Worm (Caenorhabditis elegans) whole organism, midembryonic: ENCODE data around the gene daf-14.

Experiments used
- T22C8.4 ChIP-seq: fragments of 200-800 bp; sonication (Bioruptor generic); IDR thresholded peaks from 2 replicates; pipeline ENCODE4 v1.3.6; 2022; ENCODE audit warnings: missing genetic modification characterization, missing compliant biosample characterization
- cog-1 ChIP-seq: sonication (generic microtip); optimal IDR thresholded peaks from 2 replicates; lab custom pipeline; 2016; ENCODE audit warnings: missing genetic modification characterization, missing compliant biosample characterization
- flt-1 ChIP-seq: fragments of 200-800 bp; sonication (Bioruptor generic); IDR thresholded peaks from 2 replicates; pipeline ENCODE4 v1.3.6; 2022; ENCODE audit warnings: missing genetic modification characterization, missing compliant biosample characterization
- med-1 ChIP-seq: sonication (generic microtip); optimal IDR thresholded peaks from 2 replicates; lab custom pipeline; 2017; ENCODE audit warnings: missing genetic modification characterization, mild to moderate bottlenecking, missing compliant biosample characterization, antibody characterized with exemption, missing genetic modification reagents; ENCODE audit not compliant: insufficient read depth
- tab-1 ChIP-seq: fragments of 200-800 bp; sonication (Bioruptor generic); IDR thresholded peaks from 2 replicates; pipeline ENCODE4 v1.3.6; 2022; ENCODE audit warnings: missing genetic modification characterization, missing compliant biosample characterization
- ztf-29 ChIP-seq: fragments of 200-800 bp; sonication (Bioruptor generic); IDR thresholded peaks from 2 replicates; pipeline ENCODE4 v1.3.6; 2022; ENCODE audit warnings: missing genetic modification reagents, missing genetic modification characterization, missing compliant biosample characterization

DNA sequence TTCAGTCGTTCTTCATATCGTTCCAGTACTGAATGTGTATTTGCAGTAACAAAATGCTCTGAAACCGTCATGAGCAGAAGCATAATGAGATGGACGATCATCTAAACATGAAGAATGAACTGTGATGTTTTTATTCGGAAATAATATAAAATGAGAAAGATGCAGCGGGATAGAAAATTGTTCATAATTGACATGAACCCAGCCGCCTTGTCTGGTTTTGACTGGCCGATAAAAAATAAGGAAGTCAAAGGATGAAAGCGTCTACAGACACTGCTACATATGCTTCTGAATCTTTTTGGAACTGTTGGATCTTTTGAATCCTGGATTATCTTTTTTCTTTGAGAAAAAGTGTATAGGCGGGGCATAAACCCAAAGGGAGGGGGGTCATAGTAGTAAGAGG, 9.1 kb downstream of the daf-14 start, which contains the start of gene F01G10.9:
- no peak for TF ChIP-seq med-1
- TF ChIP-seq cog-1 (tag; lab: Kevin White, UChicago) = no peak
- TF ChIP-seq ztf-29 = no peak
- no peak for TF ChIP-seq flt-1
- no peak for TF ChIP-seq T22C8.4 (GFP tag; lab: Robert Waterston, UW)
- no peak for TF ChIP-seq tab-1
